Fruit fly (Drosophila melanogaster) whole organism, wandering third instar larva: Measurements from ENCODE around the gene Gale.

Source experiments
- CG32264 ChIP-seq: fragments of 200-800 bp; sonication (Bioruptor generic); optimal IDR thresholded peaks from 2 replicates; lab custom pipeline; 2016; ENCODE audit warnings: missing biosample characterization, missing genetic modification characterization
- Hnf4 ChIP-seq: fragments of 200-800 bp; sonication (Bioruptor generic); optimal IDR thresholded peaks from 2 replicates; lab custom pipeline; 2016; ENCODE audit warnings: missing biosample characterization, mild to moderate bottlenecking, missing genetic modification characterization
- Myc ChIP-seq: fragments of >200 bp; optimal IDR thresholded peaks from 2 replicates; lab custom pipeline; 2017
- Rel ChIP-seq, 2 experiments: fragments of 200-800 bp; sonication (Bioruptor generic) in 1 of 2; optimal IDR thresholded peaks; 2 replicates in 1 of 2; 3 replicates in 1 of 2; lab custom pipeline; 2016 to 2019; ENCODE audit warnings: mild to moderate bottlenecking in 2 of 2, missing biosample characterization in 2 of 2, missing genetic modification characterization in 2 of 2, moderate library complexity in 1 of 2
- dl ChIP-seq, 2 experiments: fragments of 175-275, 200-275 bp in 1 of 2; fragments of 200-275 bp in 1 of 2; sonication (Bioruptor generic); optimal IDR thresholded peaks; lab custom pipeline; 2018; ENCODE audit warnings: mild to moderate bottlenecking in 2 of 2, missing biosample characterization in 2 of 2, missing genetic modification characterization in 2 of 2, moderate library complexity in 2 of 2; ENCODE audit not compliant: partially characterized antibody in 2 of 2, insufficient read depth in 1 of 2
- dsf ChIP-seq: sonication (Bioruptor generic); optimal IDR thresholded peaks from 2 replicates; lab custom pipeline; 2016; ENCODE audit warnings: missing biosample characterization, missing genetic modification characterization, borderline replicate concordance
- jim ChIP-seq: fragments of 175-275, 200-325 bp; sonication (Bioruptor generic); optimal IDR thresholded peaks from 2 replicates; lab custom pipeline; 2016; ENCODE audit warnings: missing biosample characterization, mild to moderate bottlenecking, missing genetic modification characterization
- rgr ChIP-seq: fragments of 200-800 bp; sonication (Bioruptor generic); optimal IDR thresholded peaks from 3 replicates; lab custom pipeline; 2016; ENCODE audit warnings: missing biosample characterization, mild to moderate bottlenecking, missing genetic modification characterization
- sage ChIP-seq: fragments of 200-800 bp; sonication (Bioruptor generic); optimal IDR thresholded peaks from 2 replicates; lab custom pipeline; 2016; ENCODE audit warnings: missing biosample characterization, mild to moderate bottlenecking, missing genetic modification characterization
- tai ChIP-seq: sonication (Bioruptor generic); optimal IDR thresholded peaks from 2 replicates; lab custom pipeline; 2016; ENCODE audit warnings: missing biosample characterization, missing genetic modification characterization
- usp ChIP-seq: fragments of >200 bp; optimal IDR thresholded peaks from 2 replicates; lab custom pipeline; 2017; ENCODE audit warnings: missing biosample characterization, missing genetic modification characterization

DNA sequence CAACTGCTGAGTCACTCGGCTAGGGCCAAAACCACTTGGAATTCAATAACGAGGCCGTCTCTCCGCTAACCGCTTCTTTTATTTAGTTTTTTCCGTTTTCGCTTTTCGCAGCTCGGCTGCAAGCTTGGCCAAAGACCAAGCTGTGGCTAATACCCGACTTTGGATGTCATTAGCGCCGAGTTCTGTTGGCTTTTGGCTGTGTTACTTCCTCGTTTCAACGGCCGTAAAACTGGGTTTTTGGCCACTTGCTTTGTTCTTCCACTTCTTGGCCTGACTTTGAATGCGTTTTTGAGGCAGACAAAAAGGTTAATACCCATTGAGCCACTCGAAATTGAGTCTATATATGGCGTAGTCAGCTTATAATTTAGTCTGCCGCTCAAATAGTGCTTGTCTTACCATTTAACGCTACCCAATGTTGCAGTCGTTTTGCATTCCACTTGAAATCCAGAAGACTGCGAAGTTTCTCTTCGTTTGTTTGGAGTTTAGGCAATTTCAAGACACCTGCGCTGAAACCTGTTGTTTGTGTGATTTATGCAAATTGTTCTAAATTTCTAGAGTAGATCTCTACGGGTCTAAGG lies 46.7 kb upstream of the Gale start:
- no peak for TF ChIP-seq CG32264 (GFP tag; lab: Kevin White, UChicago)
- TF ChIP-seq dl (GFP tag; optimal IDR thresholded peaks at IDR 0.05; lab: Kevin White, UChicago; ENCODE audit: insufficient read depth in 1 of 2, partially characterized antibody in 2 of 2): no peak
- no peak for TF ChIP-seq usp (GFP tag; lab: Kevin White, UChicago)
- no peak for TF ChIP-seq rgr (GFP tag; lab: Kevin White, UChicago)
- TF ChIP-seq Hnf4 (GFP tag; lab: Kevin White, UChicago): no peak
- no peak for TF ChIP-seq tai (GFP tag; lab: Kevin White, UChicago)
- TF ChIP-seq jim (GFP tag; lab: Kevin White, UChicago): no peak
- TF ChIP-seq sage (GFP tag; lab: Kevin White, UChicago): no peak
- no peak for TF ChIP-seq Rel (GFP tag; optimal IDR thresholded peaks at IDR 0.05; lab: Kevin White, UChicago)
- no peak for TF ChIP-seq Rel (tag; optimal IDR thresholded peaks at IDR 0.05; lab: Kevin White, UChicago)
- no peak for TF ChIP-seq Myc
- TF ChIP-seq dsf (GFP tag; lab: Kevin White, UChicago): no peak
